Worm (Caenorhabditis elegans): ENCODE data around the gene Y116A8C.468.

The Y116A8C.468 gene

DNA sequence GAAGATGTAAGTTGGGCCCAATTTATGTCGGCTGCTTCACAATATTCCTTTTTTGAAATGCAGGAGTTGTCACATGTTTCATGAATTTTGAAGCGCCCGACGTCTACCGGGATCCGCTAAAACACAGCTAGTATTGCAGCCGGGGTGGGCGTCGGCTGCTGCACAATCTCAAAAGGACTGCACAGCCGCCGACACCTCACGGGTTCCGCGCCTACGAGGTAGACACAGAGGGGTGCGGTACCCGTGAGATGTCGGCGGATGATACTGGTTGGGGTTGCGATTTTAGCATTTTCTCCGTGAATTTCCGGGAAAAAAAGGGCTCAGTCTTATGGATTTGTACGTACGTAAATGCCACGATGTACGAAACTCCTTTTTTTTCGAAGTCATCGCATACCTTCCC, 3.8 kb downstream of the Y116A8C.468 start:
- TF ChIP-seq lin-15B (tag; optimal IDR thresholded peaks at IDR 0.05) = no peak
- TF ChIP-seq nhr-84 (tag; optimal IDR thresholded peaks at IDR 0.05) = no peak
- TF ChIP-seq rnt-1 (tag; optimal IDR thresholded peaks at IDR 0.05) = no peak
- no peak for TF ChIP-seq fos-1 (tag; optimal IDR thresholded peaks at IDR 0.05)
- TF ChIP-seq mab-9 (GFP tag; IDR thresholded peaks at IDR 0.05) = no peak
- no peak for TF ChIP-seq ets-5 (GFP tag; IDR thresholded peaks at IDR 0.05)
- no peak for TF ChIP-seq pax-3 (tag; optimal IDR thresholded peaks at IDR 0.05)
- no peak for TF ChIP-seq dsc-1 (tag; optimal IDR thresholded peaks at IDR 0.05)
- no peak for TF ChIP-seq snpc-4 (tag; optimal IDR thresholded peaks at IDR 0.05)
- no peak for TF ChIP-seq swsn-7 (tag; optimal IDR thresholded peaks at IDR 0.05)
- TF ChIP-seq unc-86 (tag; optimal IDR thresholded peaks at IDR 0.05) = no peak
- TF ChIP-seq hpl-2 (GFP tag; optimal IDR thresholded peaks at IDR 0.05) = no peak
- TF ChIP-seq alr-1 (tag; optimal IDR thresholded peaks at IDR 0.05; ENCODE audit: borderline replicate concordance) = no peak
- TF ChIP-seq nhr-28 (tag; optimal IDR thresholded peaks at IDR 0.05) = no peak
- no peak for TF ChIP-seq nhr-47 (tag; optimal IDR thresholded peaks at IDR 0.05)
- TF ChIP-seq mef-2 (tag; optimal IDR thresholded peaks at IDR 0.05) = no peak
- no peak for TF ChIP-seq tbx-2 (tag; optimal IDR thresholded peaks at IDR 0.05)

DNA sequence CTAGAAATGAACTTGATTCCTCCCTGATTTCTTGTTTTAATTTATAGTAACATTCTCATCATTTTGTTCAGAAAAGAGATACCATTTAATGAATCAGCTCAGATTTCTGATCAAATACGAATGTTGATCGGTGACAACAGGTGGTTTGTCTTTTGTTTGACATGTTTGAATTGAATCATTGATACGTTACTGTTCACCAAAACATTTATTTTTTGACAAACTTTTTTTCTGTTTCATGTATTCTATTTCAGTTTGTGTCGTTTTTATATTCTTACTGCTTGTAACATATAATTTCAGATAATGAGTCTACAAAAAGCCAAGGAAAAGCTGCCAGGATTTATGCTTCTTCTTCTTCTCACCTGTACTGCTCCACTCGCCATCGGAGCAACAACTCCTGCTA, 5.9 kb downstream of the Y116A8C.468 start, which contains the start of gene nep-24:
TSS of gene nep-24 (plus strand) at position 301 of the 400 bp plus-strand sequence.
- TF ChIP-seq zag-1 (tag; optimal IDR thresholded peaks at IDR 0.05) (no peak), elt-2 (tag; optimal IDR thresholded peaks at IDR 0.05) (no peak), hpl-2 (GFP tag; optimal IDR thresholded peaks at IDR 0.05) (no peak), ces-1 (GFP tag; optimal IDR thresholded peaks at IDR 0.05) (no peak), dpl-1 (GFP tag; optimal IDR thresholded peaks at IDR 0.05) (no peak), aly-2 (tag; optimal IDR thresholded peaks at IDR 0.05) (no peak), sptf-1 (tag; optimal IDR thresholded peaks at IDR 0.05) (no peak), lin-13 (GFP tag; optimal IDR thresholded peaks at IDR 0.05) (no peak), aha-1 (tag; optimal IDR thresholded peaks at IDR 0.05) (no peak), lir-3 (tag; optimal IDR thresholded peaks at IDR 0.05; ENCODE audit: poor library complexity) (no peak), mab-9 (GFP tag; IDR thresholded peaks at IDR 0.05) (no peak), isw-1 (GFP tag; IDR thresholded peaks at IDR 0.05) (no peak), sox-4 (tag; optimal IDR thresholded peaks at IDR 0.05) (no peak), lin-35 (GFP tag; optimal IDR thresholded peaks at IDR 0.05) (no peak), hlh-17 (GFP tag; optimal IDR thresholded peaks at IDR 0.05; ENCODE audit: borderline replicate concordance) (no peak), nhr-76 (tag; optimal IDR thresholded peaks at IDR 0.05) (no peak), skn-1 (tag; optimal IDR thresholded peaks at IDR 0.05) (no peak), vab-15 (tag; optimal IDR thresholded peaks at IDR 0.05) (no peak)

DNA sequence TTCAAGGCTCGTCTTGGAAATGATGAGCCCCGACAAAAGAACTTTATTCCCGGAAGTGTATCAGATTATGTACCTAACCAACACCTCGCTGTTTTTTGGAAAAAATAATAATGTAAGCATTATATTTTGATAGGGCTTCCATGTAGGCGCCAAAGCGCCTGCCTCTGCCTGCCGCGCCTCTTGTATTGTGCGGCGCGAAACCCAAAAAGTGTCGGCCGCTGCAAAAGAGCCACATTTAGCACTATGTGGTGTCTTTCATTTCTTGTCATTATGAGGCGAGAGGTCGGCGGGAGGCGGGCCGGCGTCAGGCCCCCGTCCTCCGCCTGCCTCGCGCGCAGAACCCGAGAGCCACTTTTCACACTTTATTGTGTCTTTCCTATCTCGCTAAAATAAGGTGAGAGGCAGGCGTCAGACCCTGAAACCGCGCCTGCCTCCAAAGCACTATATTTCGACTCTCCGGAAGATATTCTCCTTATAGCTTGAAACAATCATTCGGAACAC, 7.2 kb downstream of the Y116A8C.468 start:
- TF ChIP-seq pqm-1 (tag; optimal IDR thresholded peaks at IDR 0.05) (no peak), pax-3 (tag; optimal IDR thresholded peaks at IDR 0.05) (no peak), mdl-1 (tag; optimal IDR thresholded peaks at IDR 0.05) (no peak), dsc-1 (tag; optimal IDR thresholded peaks at IDR 0.05) (no peak), egl-27 (tag; optimal IDR thresholded peaks at IDR 0.05) (no peak), C04F5.9 (tag; optimal IDR thresholded peaks at IDR 0.05) (no peak), efl-1 (optimal IDR thresholded peaks at IDR 0.05) (no peak), efl-1 (GFP tag; optimal IDR thresholded peaks at IDR 0.05 in 1 of 2) (no peak), F16B12.6 (tag; optimal IDR thresholded peaks at IDR 0.05) (no peak), rnt-1 (tag; optimal IDR thresholded peaks at IDR 0.05) (no peak), nhr-90 (tag; optimal IDR thresholded peaks at IDR 0.05; ENCODE audit: poor library complexity) (no peak), nhr-237 (tag; optimal IDR thresholded peaks at IDR 0.05) (no peak), nhr-19 (GFP tag; conservative IDR thresholded peaks at IDR 0.05) (no peak), C16A3.4 (tag; optimal IDR thresholded peaks at IDR 0.05) (no peak), skn-1 (tag; optimal IDR thresholded peaks at IDR 0.05) (no peak), hlh-4 (tag; optimal IDR thresholded peaks at IDR 0.05) (no peak), efl-3 (GFP tag; optimal IDR thresholded peaks at IDR 0.05) (no peak)

Measured in whole organism, L1 larva.